Worm (Caenorhabditis elegans): Measurements from ENCODE around the gene ceh-38.

Gene ceh-38

DNA sequence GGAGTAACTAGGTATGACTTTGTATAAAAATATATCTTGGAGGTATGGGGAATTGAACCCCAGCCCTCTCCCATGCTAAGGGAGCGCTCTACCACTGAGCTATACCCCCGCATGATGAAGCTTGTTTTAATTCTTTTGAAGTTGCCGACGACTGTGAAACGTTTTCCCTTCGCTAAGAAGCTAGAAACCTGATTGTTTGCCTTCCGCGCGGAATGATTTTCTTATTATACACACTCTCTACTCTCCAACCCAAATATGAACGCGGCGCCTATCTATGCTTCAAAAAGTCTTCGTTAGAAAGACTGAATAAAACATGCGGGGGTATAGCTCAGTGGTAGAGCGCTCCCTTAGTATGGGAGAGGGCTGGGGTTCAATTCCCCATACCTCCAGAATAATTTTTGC is 51.6 kb downstream of the ceh-38 start (continued):
- no peak for TF ChIP-seq ceh-44 (GFP tag; IDR thresholded peaks at IDR 0.05)
- TF ChIP-seq ceh-62 (tag; optimal IDR thresholded peaks at IDR 0.05): no peak
- TF ChIP-seq snpc-4 (tag; optimal IDR thresholded peaks at IDR 0.05): no peak
- no peak for TF ChIP-seq dpl-1 (GFP tag; optimal IDR thresholded peaks at IDR 0.05)
- no peak for TF ChIP-seq dve-1 (tag; optimal IDR thresholded peaks at IDR 0.05; ENCODE audit: insufficient read depth)
- TF ChIP-seq spr-1 (tag; optimal IDR thresholded peaks at IDR 0.05): peak; percentile 56
- TF ChIP-seq daf-8 (GFP tag; IDR thresholded peaks at IDR 0.05): no peak
- TF ChIP-seq nhr-48 (tag; optimal IDR thresholded peaks at IDR 0.05): peak; percentile 58
- TF ChIP-seq saeg-2 (GFP tag; IDR thresholded peaks at IDR 0.05): no peak
- TF ChIP-seq hlh-11 (tag; optimal IDR thresholded peaks at IDR 0.05): no peak
- TF ChIP-seq nhr-6 (tag; optimal IDR thresholded peaks at IDR 0.05): no peak
- no peak for TF ChIP-seq hif-1 (tag; optimal IDR thresholded peaks at IDR 0.05)
- peak; percentile 86 for TF ChIP-seq pha-4 (GFP tag; IDR thresholded peaks at IDR 0.05)
- TF ChIP-seq pha-4 (tag; optimal IDR thresholded peaks at IDR 0.05): no peak
- no peak for TF ChIP-seq duxl-1 (tag; optimal IDR thresholded peaks at IDR 0.05; ENCODE audit: poor library complexity)
- TF ChIP-seq dmd-9 (GFP tag; IDR thresholded peaks at IDR 0.05): 0 out of 2 replicates have a peak, but pooled peaks have one; percentile 60
- TF ChIP-seq daf-19 (GFP tag; conservative IDR thresholded peaks at IDR 0.05): peak; percentile 64; the same call in 1 of the 2 replicates
- peak; percentile 49; the same call in 1 of the 2 replicates for TF ChIP-seq ctbp-1 (GFP tag; IDR thresholded peaks at IDR 0.05)
- TF ChIP-seq attf-4 (tag; optimal IDR thresholded peaks at IDR 0.05): no peak
- no peak for TF ChIP-seq ceh-28 (tag; optimal IDR thresholded peaks at IDR 0.05)
- peak; percentile 54; the same call in 1 of the 2 replicates for TF ChIP-seq nhr-42 (GFP tag; IDR thresholded peaks at IDR 0.05)
- no peak for TF ChIP-seq mxl-2 (GFP tag; conservative IDR thresholded peaks at IDR 0.05)
- no peak for TF ChIP-seq pqm-1 (tag; optimal IDR thresholded peaks at IDR 0.05)
- TF ChIP-seq zfp-2 (tag; optimal IDR thresholded peaks at IDR 0.05): no peak
- TF ChIP-seq ztf-11 (tag; optimal IDR thresholded peaks at IDR 0.05): no peak
- TF ChIP-seq F26F4.8 (GFP tag; conservative IDR thresholded peaks at IDR 0.05): 0 out of 2 replicates have a peak, but pooled peaks have one; percentile 44
- 0 out of 4 replicates have a peak, but pooled peaks of 1 of the 2 experiments have one; percentile 82 for TF ChIP-seq madf-5 (GFP tag; IDR thresholded peaks at IDR 0.05)
- peak; percentile 83 for TF ChIP-seq egl-43 (GFP tag; IDR thresholded peaks at IDR 0.05)
- no peak for TF ChIP-seq sdz-12 (GFP tag; optimal IDR thresholded peaks at IDR 0.05)
- no peak for TF ChIP-seq nhr-25 (tag; optimal IDR thresholded peaks at IDR 0.05; ENCODE audit: borderline replicate concordance, insufficient read depth)
- TF ChIP-seq nhr-76 (tag; optimal IDR thresholded peaks at IDR 0.05): no peak
- TF ChIP-seq lin-15B (tag; optimal IDR thresholded peaks at IDR 0.05): no peak
- TF ChIP-seq unc-62 (GFP tag; optimal IDR thresholded peaks at IDR 0.05 in 1 of 2): peak in 1 of 2 experiments; percentile 21
- no peak for TF ChIP-seq unc-62 (tag; optimal IDR thresholded peaks at IDR 0.05)
- no peak for TF ChIP-seq zip-2 (tag; optimal IDR thresholded peaks at IDR 0.05)
- TF ChIP-seq snpc-1.2 (GFP tag; IDR thresholded peaks at IDR 0.05): peak; percentile 64; the same call in 1 of the 2 replicates
- peak; percentile 50 for TF ChIP-seq mep-1 (tag; optimal IDR thresholded peaks at IDR 0.05)
- no peak for TF ChIP-seq fos-1 (tag; optimal IDR thresholded peaks at IDR 0.05)
- TF ChIP-seq daf-16 (GFP tag; optimal IDR thresholded peaks at IDR 0.05): peak; percentile 26 to 64
- TF ChIP-seq daf-16 (tag; optimal IDR thresholded peaks at IDR 0.05): no peak
- TF ChIP-seq nhr-111 (GFP tag; optimal IDR thresholded peaks at IDR 0.05): peak; percentile 16
- TF ChIP-seq nhr-77 (tag; optimal IDR thresholded peaks at IDR 0.05): no peak
- TF ChIP-seq zfp-3 (GFP tag; conservative IDR thresholded peaks at IDR 0.05): no peak
- TF ChIP-seq F44E2.7 (GFP tag; IDR thresholded peaks at IDR 0.05): 0 out of 2 replicates have a peak, but pooled peaks have one; percentile 49
- peak; percentile 81 for TF ChIP-seq madf-9 (GFP tag; conservative IDR thresholded peaks at IDR 0.05)
- TF ChIP-seq nhr-10 (tag; optimal IDR thresholded peaks at IDR 0.05): no peak
- peak; percentile 20 for TF ChIP-seq F49E8.2 (tag; optimal IDR thresholded peaks at IDR 0.05; ENCODE audit: borderline replicate concordance)
- no peak for TF ChIP-seq tag-97 (GFP tag; IDR thresholded peaks at IDR 0.05)
- TF ChIP-seq lin-38 (GFP tag; IDR thresholded peaks at IDR 0.05): peak; percentile 72

All from whole organism, L4 larva.